Fruit fly (Drosophila melanogaster): ENCODE results near the gene Ir10a.

The Ir10a gene

DNA sequence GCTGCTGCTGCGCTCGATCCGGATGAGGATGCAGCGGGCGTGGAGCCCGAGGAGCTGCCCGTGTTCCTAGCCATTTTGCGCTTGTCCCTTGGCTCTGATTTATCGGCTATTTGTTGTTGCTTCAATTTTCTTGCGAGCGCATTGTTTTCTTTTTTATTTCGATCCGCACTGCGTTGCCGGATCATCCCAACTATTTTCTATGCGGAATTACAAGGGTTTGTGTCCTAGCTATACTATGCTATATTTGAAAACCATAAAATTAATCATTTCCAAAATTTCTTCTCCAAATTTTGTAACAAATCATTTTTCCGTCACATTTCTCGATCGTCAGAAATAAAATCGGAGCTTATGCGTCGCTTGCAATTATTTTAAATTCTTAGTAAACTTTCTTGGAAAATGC, 36.8 kb upstream of the Ir10a start, which contains the start of the genes GCS1 and CG11756 (continued):
- TF ChIP-seq BEAF-32 (GFP tag; optimal IDR thresholded peaks at IDR 0.05) (peak; percentile 31), gcm2 (GFP tag; optimal IDR thresholded peaks at IDR 0.05) (no peak), abd-A (tag; optimal IDR thresholded peaks at IDR 0.05) (no peak), Sry-δ (GFP tag; optimal IDR thresholded peaks at IDR 0.05) (peak; percentile 32), row (GFP tag; IDR thresholded peaks at IDR 0.05) (0 out of 3 replicates have a peak, but pooled peaks have one; percentile 20), CG5180 (GFP tag; optimal IDR thresholded peaks at IDR 0.05) (no peak), gfzf (GFP tag; optimal IDR thresholded peaks at IDR 0.05) (peak; percentile 50), gem (tag; optimal IDR thresholded peaks at IDR 0.05) (no peak), org-1 (GFP tag; optimal IDR thresholded peaks at IDR 0.05) (no peak), CG9727 (GFP tag; optimal IDR thresholded peaks at IDR 0.05) (no peak), CG18764 (GFP tag; optimal IDR thresholded peaks at IDR 0.05) (no peak), CG12942 (GFP tag; optimal IDR thresholded peaks at IDR 0.05) (no peak), prd (optimal IDR thresholded peaks at IDR 0.05) (no peak), prd (GFP tag; IDR thresholded peaks at IDR 0.05) (no peak), CG12391 (tag; optimal IDR thresholded peaks at IDR 0.05) (no peak), Vsx1 (GFP tag; optimal IDR thresholded peaks at IDR 0.05) (no peak), dan (GFP tag; IDR thresholded peaks at IDR 0.05) (no peak), Lhr (GFP tag; optimal IDR thresholded peaks at IDR 0.05) (no peak), Dp (GFP tag; optimal IDR thresholded peaks at IDR 0.05) (peak; percentile 52), E2f2 (GFP tag; IDR thresholded peaks at IDR 0.05) (peak; percentile 64), CG12299 (tag; optimal IDR thresholded peaks at IDR 0.05) (no peak), fru (optimal IDR thresholded peaks at IDR 0.05) (no peak), tin (GFP tag; optimal IDR thresholded peaks at IDR 0.05) (no peak), Hand (GFP tag; optimal IDR thresholded peaks at IDR 0.05) (no peak), CG4730 (GFP tag; IDR thresholded peaks at IDR 0.05) (no peak), MBD-R2 (GFP tag; IDR thresholded peaks at IDR 0.05) (peak; percentile 82), YL-1 (GFP tag; optimal IDR thresholded peaks at IDR 0.05) (peak; percentile 19), knrl (GFP tag; IDR thresholded peaks at IDR 0.05; ENCODE audit: partially characterized antibody) (no peak), pzg (GFP tag; optimal IDR thresholded peaks at IDR 0.05) (peak; percentile 39), CG11398 (GFP tag; optimal IDR thresholded peaks at IDR 0.05) (no peak), Abd-B (GFP tag; optimal IDR thresholded peaks at IDR 0.05) (peak; percentile 32), Ets65A (GFP tag) (no peak), CG6689 (GFP tag; IDR thresholded peaks at IDR 0.05) (peak; percentile 65), Hmx (GFP tag; optimal IDR thresholded peaks at IDR 0.05) (no peak), CHES-1-like (GFP tag; optimal IDR thresholded peaks at IDR 0.05) (peak; percentile 3), eve (GFP tag; optimal IDR thresholded peaks at IDR 0.05) (no peak), dati (GFP tag; IDR thresholded peaks at IDR 0.05) (no peak), sd (tag; optimal IDR thresholded peaks at IDR 0.05) (peak; percentile 3), z (GFP tag; IDR thresholded peaks at IDR 0.05) (no peak), CG1233 (GFP tag; optimal IDR thresholded peaks at IDR 0.05) (no peak), PHDP (tag; optimal IDR thresholded peaks at IDR 0.05) (no peak), schlank (tag; optimal IDR thresholded peaks at IDR 0.05) (no peak), CG18476 (GFP tag; optimal IDR thresholded peaks at IDR 0.05) (no peak), bbx (GFP tag; IDR thresholded peaks at IDR 0.05; ENCODE audit: partially characterized antibody) (no peak), CG1603 (tag; optimal IDR thresholded peaks at IDR 0.05) (peak; percentile 24), nmo (GFP tag; optimal IDR thresholded peaks at IDR 0.05) (no peak), CG6813 (GFP tag; optimal IDR thresholded peaks at IDR 0.05) (no peak), CG18599 (GFP tag; optimal IDR thresholded peaks at IDR 0.05) (no peak), ind (GFP tag; optimal IDR thresholded peaks at IDR 0.05) (no peak), CG13287 (GFP tag; IDR thresholded peaks at IDR 0.05; ENCODE audit: partially characterized antibody) (0 out of 2 replicates have a peak, but pooled peaks have one; percentile 25), CG10147 (GFP tag; optimal IDR thresholded peaks at IDR 0.05) (no peak)
